Worm (Caenorhabditis elegans) whole organism, midembryonic: ENCODE measurements around the gene Y55F3AM.5.

Source experiments
- T22C8.4 ChIP-seq: fragments of 200-800 bp; sonication (Bioruptor generic); IDR thresholded peaks from 2 replicates; pipeline ENCODE4 v1.3.6; 2022; ENCODE audit warnings: missing genetic modification characterization, missing compliant biosample characterization
- cog-1 ChIP-seq: sonication (generic microtip); optimal IDR thresholded peaks from 2 replicates; lab custom pipeline; 2016; ENCODE audit warnings: missing genetic modification characterization, missing compliant biosample characterization
- flt-1 ChIP-seq: fragments of 200-800 bp; sonication (Bioruptor generic); IDR thresholded peaks from 2 replicates; pipeline ENCODE4 v1.3.6; 2022; ENCODE audit warnings: missing genetic modification characterization, missing compliant biosample characterization
- klf-2 ChIP-seq: fragments of 200-800 bp; sonication (Bioruptor generic); conservative IDR thresholded peaks from 2 replicates; pipeline ENCODE4 v1.3.6; 2022; ENCODE audit warnings: missing genetic modification reagents, missing genetic modification characterization, missing compliant biosample characterization
- med-1 ChIP-seq: sonication (generic microtip); optimal IDR thresholded peaks from 2 replicates; lab custom pipeline; 2017; ENCODE audit warnings: missing genetic modification characterization, mild to moderate bottlenecking, missing compliant biosample characterization, antibody characterized with exemption, missing genetic modification reagents; ENCODE audit not compliant: insufficient read depth
- ref-1 ChIP-seq: fragments of 200-800 bp; sonication (Bioruptor generic); conservative IDR thresholded peaks from 2 replicates; pipeline ENCODE4 v1.3.6; 2022; ENCODE audit warnings: missing genetic modification reagents, missing genetic modification characterization, missing compliant biosample characterization
- tab-1 ChIP-seq: fragments of 200-800 bp; sonication (Bioruptor generic); IDR thresholded peaks from 2 replicates; pipeline ENCODE4 v1.3.6; 2022; ENCODE audit warnings: missing genetic modification characterization, missing compliant biosample characterization
- ztf-23 ChIP-seq: fragments of 200-800 bp; sonication (Bioruptor generic); IDR thresholded peaks from 2 replicates; pipeline ENCODE4 v1.3.6; 2022; ENCODE audit warnings: missing genetic modification reagents, missing genetic modification characterization, missing compliant biosample characterization
- ztf-29 ChIP-seq: fragments of 200-800 bp; sonication (Bioruptor generic); IDR thresholded peaks from 2 replicates; pipeline ENCODE4 v1.3.6; 2022; ENCODE audit warnings: missing genetic modification reagents, missing genetic modification characterization, missing compliant biosample characterization

Gene Y55F3AM.5

DNA sequence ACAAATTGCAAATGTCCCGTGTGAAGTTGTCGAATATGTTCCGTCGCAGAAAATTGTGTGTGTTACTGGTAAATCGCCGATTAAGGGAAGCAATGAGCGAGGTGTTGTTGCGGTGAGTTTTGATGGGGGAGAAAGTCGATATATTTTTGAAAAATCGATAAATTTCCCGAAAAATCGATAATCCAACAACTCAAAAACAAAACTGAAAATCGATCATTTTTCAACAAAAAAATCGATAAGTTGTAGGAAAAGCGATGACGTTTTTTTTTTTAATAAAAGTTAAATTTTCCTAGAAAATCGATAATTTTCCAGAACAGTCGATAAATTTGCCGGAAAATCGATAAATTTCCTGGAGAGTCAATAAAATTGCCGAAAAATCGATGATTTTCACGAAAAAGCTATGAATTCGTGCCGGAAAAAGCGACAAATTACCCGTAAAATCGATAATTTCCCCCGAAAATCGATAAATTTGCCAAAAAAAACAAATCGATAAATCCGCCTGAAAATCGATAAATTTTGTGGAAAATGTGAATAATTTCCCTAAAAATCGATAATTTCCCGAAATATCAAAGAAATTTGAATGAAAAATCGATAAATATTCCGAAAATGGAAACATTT is 26.1 kb upstream of the Y55F3AM.5 start:
- TF ChIP-seq ref-1 (GFP tag; lab: Robert Waterston, UW), result no peak
- peak; percentile 70 for TF ChIP-seq T22C8.4 (GFP tag; lab: Robert Waterston, UW)

- TF ChIP-seq T22C8.4 (GFP tag; lab: Robert Waterston, UW) (no peak), ztf-23 (GFP tag; lab: Robert Waterston, UW) (no peak), tab-1 (no peak), cog-1 (tag; lab: Kevin White, UChicago) (no peak), ref-1 (GFP tag; lab: Robert Waterston, UW) (no peak)
These were observed 22.6 kb upstream of the Y55F3AM.5 start for ce11 chrIV:976372-976771.

DNA sequence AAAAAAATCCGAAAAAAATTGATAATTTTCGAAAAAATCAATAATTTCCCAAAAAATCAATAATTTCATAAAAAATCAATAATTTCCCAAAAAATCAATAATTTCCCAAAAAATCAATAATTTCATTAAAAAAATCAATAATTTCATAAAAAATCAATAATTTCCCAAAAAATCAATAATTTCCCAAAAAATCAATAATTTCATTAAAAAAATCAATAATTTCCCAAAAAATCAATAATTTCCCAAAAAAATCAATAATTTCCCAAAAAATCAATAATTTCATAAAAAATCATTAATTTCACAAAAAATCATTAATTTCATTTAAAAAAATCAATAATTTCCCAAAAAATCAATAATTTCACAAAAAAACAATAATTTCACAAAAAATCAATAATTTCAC is 21.2 kb upstream of the Y55F3AM.5 start:
- TF ChIP-seq T22C8.4 (GFP tag; lab: Robert Waterston, UW), result peak; percentile 99

- TF ChIP-seq T22C8.4 (GFP tag; lab: Robert Waterston, UW), result peak; percentile 97
These were observed 20.7 kb upstream of the Y55F3AM.5 start for ce11 chrIV:978309-978708.

DNA sequence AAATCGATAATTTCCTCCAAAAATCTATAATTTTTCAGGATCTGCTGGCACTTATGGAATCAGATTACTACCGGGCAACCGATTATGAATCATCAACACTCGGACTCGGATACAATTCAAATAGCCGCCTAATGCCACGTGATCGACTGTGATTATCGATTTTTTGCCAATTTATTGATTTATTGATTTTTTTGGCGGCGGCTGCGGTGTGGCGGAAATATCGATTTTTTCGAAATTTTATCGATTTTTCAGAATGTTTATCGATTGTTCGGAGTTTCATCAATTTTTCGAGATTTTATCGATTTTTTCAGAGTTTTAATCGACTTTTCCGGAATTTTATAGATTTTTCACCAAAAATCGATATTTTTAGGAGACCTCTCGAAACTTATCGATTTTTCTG is 15.5 kb upstream of the Y55F3AM.5 start:
- TF ChIP-seq T22C8.4 (GFP tag; lab: Robert Waterston, UW) (peak; percentile 98), ztf-29 (GFP tag; lab: Robert Waterston, UW) (no peak), tab-1 (no peak), med-1 (GFP tag; lab: Kevin White, UChicago) (no peak), flt-1 (no peak), ztf-23 (GFP tag; lab: Robert Waterston, UW) (no peak), cog-1 (tag; lab: Kevin White, UChicago) (no peak)

ce11 chrIV:990352-990751 is 8.7 kb upstream of the Y55F3AM.5 start, which contains the start of gene egrh-2:
TSS of gene egrh-2 (minus strand) at chrIV:990452.
- no peak for TF ChIP-seq tab-1
- no peak for TF ChIP-seq T22C8.4 (GFP tag; lab: Robert Waterston, UW)
- TF ChIP-seq klf-2 (GFP tag; lab: Robert Waterston, UW), result no peak
- no peak for TF ChIP-seq ztf-29 (GFP tag; lab: Robert Waterston, UW)
- TF ChIP-seq med-1 (GFP tag; lab: Kevin White, UChicago), result no peak
- TF ChIP-seq ref-1 (GFP tag; lab: Robert Waterston, UW), result no peak
- TF ChIP-seq ztf-23 (GFP tag; lab: Robert Waterston, UW), result no peak
- TF ChIP-seq flt-1, result no peak
- no peak for TF ChIP-seq cog-1 (tag; lab: Kevin White, UChicago)

- TF ChIP-seq tab-1 (no peak), ztf-23 (GFP tag; lab: Robert Waterston, UW) (no peak), flt-1 (peak; percentile 52; the same call in 1 of the 2 replicates), ref-1 (GFP tag; lab: Robert Waterston, UW) (no peak), med-1 (GFP tag; lab: Kevin White, UChicago) (no peak)
These were observed 7.8 kb upstream of the Y55F3AM.5 start for ce11 chrIV:991181-991642.

DNA sequence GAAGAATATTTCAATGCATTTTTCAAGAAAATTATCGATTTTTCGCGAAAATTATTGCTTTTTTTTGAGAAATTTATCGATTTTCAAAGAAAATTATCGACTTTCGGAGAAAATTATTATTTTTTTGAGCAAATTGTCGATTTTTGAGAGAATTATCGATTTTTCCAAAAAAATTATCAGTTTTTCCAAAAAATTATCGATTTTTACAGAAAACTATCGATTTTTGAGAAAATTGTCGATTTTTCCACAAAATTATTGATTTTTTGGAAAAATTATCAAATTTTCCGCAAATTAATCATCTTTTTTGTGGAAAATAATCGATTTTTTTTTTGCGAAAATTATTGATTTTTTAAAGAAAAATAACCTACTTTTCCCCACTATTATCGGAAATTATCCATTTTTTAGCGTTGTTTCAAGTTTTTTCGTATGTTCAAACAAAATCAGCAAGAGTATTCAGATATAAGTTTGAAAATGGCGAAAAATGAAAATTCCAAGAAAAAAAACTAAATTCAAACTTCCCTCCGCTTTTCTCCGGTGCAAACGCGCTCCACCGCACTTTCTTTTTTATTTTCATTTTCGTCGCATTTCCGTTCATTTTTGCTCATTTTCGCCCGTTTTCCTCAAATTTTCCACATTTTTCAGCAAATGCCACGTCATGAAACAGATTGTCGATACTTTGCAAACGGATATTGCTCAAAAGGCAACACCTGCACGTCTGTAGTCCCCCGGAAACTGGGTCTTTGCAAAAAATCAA is 7.2 kb upstream of the Y55F3AM.5 start, which contains the start of gene lep-2:
TSS of gene lep-2 (plus strand) at position 637 of the 754 bp plus-strand sequence.
- TF ChIP-seq ztf-23 (GFP tag; lab: Robert Waterston, UW) (no peak), flt-1 (no peak), T22C8.4 (GFP tag; lab: Robert Waterston, UW) (peak; percentile 83), ref-1 (GFP tag; lab: Robert Waterston, UW) (no peak)

- TF ChIP-seq med-1 (GFP tag; lab: Kevin White, UChicago) (no peak), ztf-23 (GFP tag; lab: Robert Waterston, UW) (no peak), T22C8.4 (GFP tag; lab: Robert Waterston, UW) (peak; percentile 98), flt-1 (no peak), tab-1 (no peak), ztf-29 (GFP tag; lab: Robert Waterston, UW) (no peak), ref-1 (GFP tag; lab: Robert Waterston, UW) (no peak)
These were observed 661 bp downstream of the Y55F3AM.5 start for ce11 chrIV:999675-1000074.

- TF ChIP-seq tab-1 (no peak), ztf-23 (GFP tag; lab: Robert Waterston, UW) (no peak), T22C8.4 (GFP tag; lab: Robert Waterston, UW) (peak; percentile 98)
These were observed 1.4 kb downstream of the Y55F3AM.5 start for ce11 chrIV:1000441-1000840.

DNA sequence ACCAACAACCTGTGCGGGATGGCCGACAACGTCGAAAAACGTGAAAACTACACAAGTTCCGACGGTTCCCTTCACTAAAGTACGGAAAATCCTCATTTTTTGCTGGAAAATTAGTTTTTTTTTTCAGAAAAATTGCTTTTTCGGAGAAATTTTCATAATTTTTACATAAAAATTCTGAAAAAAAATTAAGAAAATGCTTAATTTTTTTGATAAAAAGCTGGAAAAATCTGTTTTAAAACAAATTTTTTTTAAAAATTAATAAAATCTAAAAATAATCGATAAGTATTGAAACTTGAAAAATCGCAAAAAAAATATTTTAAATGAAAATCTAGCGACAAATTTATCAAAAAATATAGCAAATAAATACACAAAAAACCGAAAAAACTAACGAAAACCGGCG is 6.7 kb downstream of the Y55F3AM.5 start, which contains the start of gene immp-2:
TSS of gene immp-2 (minus strand) at position 101 of the 400 bp plus-strand sequence.
- TF ChIP-seq T22C8.4 (GFP tag; lab: Robert Waterston, UW), result no peak
- TF ChIP-seq med-1 (GFP tag; lab: Kevin White, UChicago), result no peak
- no peak for TF ChIP-seq ztf-23 (GFP tag; lab: Robert Waterston, UW)
- no peak for TF ChIP-seq klf-2 (GFP tag; lab: Robert Waterston, UW)
- TF ChIP-seq cog-1 (tag; lab: Kevin White, UChicago), result no peak
- TF ChIP-seq ref-1 (GFP tag; lab: Robert Waterston, UW), result no peak
- no peak for TF ChIP-seq ztf-29 (GFP tag; lab: Robert Waterston, UW)
- TF ChIP-seq flt-1, result no peak
- TF ChIP-seq tab-1, result no peak
